Worm (Caenorhabditis elegans) whole organism, L4 larva: ENCODE results near the gene mlt-11.

Source experiments
- D1046.2 ChIP-seq: fragments of 200-800 bp; sonication (Bioruptor generic); IDR thresholded peaks from 2 replicates; pipeline ENCODE4 v1.3.6; 2022; ENCODE audit warnings: missing genetic modification characterization, missing compliant biosample characterization
- F44E2.7 ChIP-seq: fragments of 200-800 bp; sonication (Bioruptor generic); IDR thresholded peaks from 2 replicates; pipeline ENCODE4 v2.1.2; 2022; ENCODE audit warnings: missing genetic modification characterization, missing compliant biosample characterization
- T20F7.1 ChIP-seq: fragments of 200-800 bp; sonication (Bioruptor generic); optimal IDR thresholded peaks from 2 replicates; lab custom pipeline; 2018; ENCODE audit warnings: mild to moderate bottlenecking, missing genetic modification characterization, missing compliant biosample characterization
- Y48G9A.11 ChIP-seq: fragments of 200-800 bp; sonication (Bioruptor generic); IDR thresholded peaks from 2 replicates; pipeline ENCODE4 v1.3.6; 2022; ENCODE audit warnings: missing genetic modification reagents, missing genetic modification characterization, missing compliant biosample characterization
- Y5F2A.4 ChIP-seq: fragments of 200-800 bp; sonication (Bioruptor generic); optimal IDR thresholded peaks from 2 replicates; lab custom pipeline; 2018; ENCODE audit warnings: mild to moderate bottlenecking, missing genetic modification characterization, missing compliant biosample characterization
- ZK337.2 ChIP-seq: fragments of 200-800 bp; sonication (Bioruptor generic); IDR thresholded peaks from 2 replicates; pipeline ENCODE4 v1.3.6; 2022; ENCODE audit warnings: missing genetic modification reagents, missing genetic modification characterization, missing compliant biosample characterization
- ceh-20 ChIP-seq: fragments of 200-800 bp; sonication (Bioruptor generic); IDR thresholded peaks from 2 replicates; pipeline ENCODE4 v1.3.6; 2022; ENCODE audit warnings: missing genetic modification reagents, missing genetic modification characterization, missing compliant biosample characterization
- ceh-32 ChIP-seq: sonication (generic microtip); optimal IDR thresholded peaks from 2 replicates; lab custom pipeline; 2016; ENCODE audit warnings: mild to moderate bottlenecking, missing genetic modification characterization, missing compliant biosample characterization; ENCODE audit not compliant: poor library complexity
- ceh-44 ChIP-seq: fragments of 200-800 bp; sonication (Bioruptor generic); IDR thresholded peaks from 2 replicates; pipeline ENCODE4 v1.3.6; 2022; ENCODE audit warnings: missing genetic modification reagents, missing genetic modification characterization, missing compliant biosample characterization
- ces-1 ChIP-seq: fragments of 150-350 bp; sonication (generic microtip); optimal IDR thresholded peaks from 4 replicates; lab custom pipeline; 2014; ENCODE audit warnings: missing biosample characterization, missing genetic modification reagents, missing genetic modification characterization
- daf-19 ChIP-seq: fragments of 200-800 bp; sonication (Bioruptor generic); conservative IDR thresholded peaks from 2 replicates; pipeline ENCODE4 v1.3.6; 2022; ENCODE audit warnings: missing genetic modification characterization, missing compliant biosample characterization
- dmd-6 ChIP-seq: fragments of 200-800 bp; sonication (Bioruptor generic); IDR thresholded peaks from 2 replicates; pipeline ENCODE4 v1.3.6; 2022; ENCODE audit warnings: missing genetic modification reagents, missing genetic modification characterization, missing compliant biosample characterization
- dmd-9 ChIP-seq: fragments of 200-800 bp; sonication (Bioruptor generic); IDR thresholded peaks from 2 replicates; pipeline ENCODE4 v1.3.6; 2022; ENCODE audit warnings: missing genetic modification reagents, missing genetic modification characterization, missing compliant biosample characterization
- dpl-1 ChIP-seq: fragments of 150-350 bp; optimal IDR thresholded peaks from 2 replicates; lab custom pipeline; 2014; ENCODE audit warnings: missing biosample characterization, missing genetic modification reagents, missing genetic modification characterization
- duxl-1 ChIP-seq: sonication (generic microtip); optimal IDR thresholded peaks from 2 replicates; lab custom pipeline; 2016; ENCODE audit warnings: mild to moderate bottlenecking, missing genetic modification characterization, moderate library complexity, missing compliant biosample characterization; ENCODE audit not compliant: poor library complexity
- fos-1 ChIP-seq: fragments of 150-350 bp; optimal IDR thresholded peaks from 2 replicates; lab custom pipeline; 2014; ENCODE audit warnings: missing biosample characterization, missing genetic modification characterization
- hif-1 ChIP-seq, 2 experiments: sonication (generic microtip); optimal IDR thresholded peaks; 2 replicates each; lab custom pipeline; 2016 to 2017; ENCODE audit warnings: missing compliant biosample characterization in 2 of 2, missing genetic modification characterization in 2 of 2, missing genetic modification reagents in 2 of 2, missing genotype in 2 of 2, mild to moderate bottlenecking in 1 of 2
- jun-1 ChIP-seq: fragments of 150-350 bp; optimal IDR thresholded peaks from 2 replicates; lab custom pipeline; 2014; ENCODE audit warnings: missing biosample characterization, missing genetic modification reagents, missing genetic modification characterization
- lim-7 ChIP-seq: fragments of 200-800 bp; sonication (Bioruptor generic); IDR thresholded peaks from 2 replicates; pipeline ENCODE4 v1.3.6; 2022; ENCODE audit warnings: missing genetic modification characterization, missing compliant biosample characterization
- lin-15B ChIP-seq: fragments of 150-350 bp; sonication (generic microtip); optimal IDR thresholded peaks from 3 replicates; lab custom pipeline; 2014; ENCODE audit warnings: missing biosample characterization, missing genetic modification characterization
- lin-29 ChIP-seq: fragments of 200-800 bp; sonication (Bioruptor generic); IDR thresholded peaks from 2 replicates; pipeline ENCODE4 v1.3.6; 2022; ENCODE audit warnings: missing genetic modification reagents, missing genetic modification characterization, missing compliant biosample characterization
- lin-39 ChIP-seq: fragments of 150-350 bp; optimal IDR thresholded peaks from 2 replicates; lab custom pipeline; 2014; ENCODE audit warnings: missing biosample characterization, missing genetic modification reagents, missing genetic modification characterization
- mdl-1 ChIP-seq, 2 experiments: fragments of 150-350 bp in 1 of 2; sonication (generic microtip) in 1 of 2; optimal IDR thresholded peaks; 2 replicates each; lab custom pipeline; 2014 to 2017; ENCODE audit warnings: missing biosample characterization in 2 of 2, missing genetic modification characterization in 2 of 2
- mep-1 ChIP-seq: fragments of 150-350 bp; sonication (generic microtip); optimal IDR thresholded peaks from 3 replicates; lab custom pipeline; 2014; ENCODE audit warnings: missing biosample characterization, missing genetic modification characterization
- mes-2 ChIP-seq: sonication (generic microtip); optimal IDR thresholded peaks from 2 replicates; lab custom pipeline; 2016; ENCODE audit warnings: missing genotype, mild to moderate bottlenecking, missing genetic modification characterization, missing compliant biosample characterization; ENCODE audit not compliant: poor library complexity, severe bottlenecking
- mxl-2 ChIP-seq: fragments of 200-800 bp; sonication (Bioruptor generic); conservative IDR thresholded peaks from 2 replicates; pipeline ENCODE4 v1.3.6; 2022; ENCODE audit warnings: missing genetic modification reagents, missing genetic modification characterization, missing compliant biosample characterization
- nhr-25 ChIP-seq: sonication (generic microtip); optimal IDR thresholded peaks from 2 replicates; lab custom pipeline; 2017; ENCODE audit warnings: missing genetic modification characterization, mild to moderate bottlenecking, missing compliant biosample characterization, antibody characterized with exemption, moderate library complexity, borderline replicate concordance; ENCODE audit not compliant: insufficient read depth
- nhr-28 ChIP-seq: fragments of 150-350 bp; optimal IDR thresholded peaks from 2 replicates; lab custom pipeline; 2014; ENCODE audit warnings: missing biosample characterization, missing genetic modification characterization
- php-3 ChIP-seq: fragments of 200-800 bp; sonication (Bioruptor generic); IDR thresholded peaks from 2 replicates; pipeline ENCODE4 v1.3.6; 2022; ENCODE audit warnings: missing genetic modification reagents, missing genetic modification characterization, missing compliant biosample characterization
- rbr-2 ChIP-seq: sonication (generic microtip); optimal IDR thresholded peaks from 2 replicates; lab custom pipeline; 2016; ENCODE audit warnings: missing genotype, missing genetic modification characterization, missing compliant biosample characterization
- skn-1 ChIP-seq: fragments of 150-350 bp; optimal IDR thresholded peaks from 2 replicates; lab custom pipeline; 2014; ENCODE audit warnings: missing biosample characterization, missing genetic modification characterization
- zfp-3 ChIP-seq: fragments of 200-800 bp; sonication (Bioruptor generic); conservative IDR thresholded peaks from 2 replicates; pipeline ENCODE4 v1.3.6; 2022; ENCODE audit warnings: missing genetic modification reagents, missing genetic modification characterization, missing compliant biosample characterization
- zip-11 ChIP-seq: fragments of 200-800 bp; sonication (Bioruptor generic); IDR thresholded peaks from 2 replicates; pipeline ENCODE4 v1.3.6; 2022; ENCODE audit warnings: missing genetic modification characterization, missing compliant biosample characterization

The mlt-11 gene

DNA sequence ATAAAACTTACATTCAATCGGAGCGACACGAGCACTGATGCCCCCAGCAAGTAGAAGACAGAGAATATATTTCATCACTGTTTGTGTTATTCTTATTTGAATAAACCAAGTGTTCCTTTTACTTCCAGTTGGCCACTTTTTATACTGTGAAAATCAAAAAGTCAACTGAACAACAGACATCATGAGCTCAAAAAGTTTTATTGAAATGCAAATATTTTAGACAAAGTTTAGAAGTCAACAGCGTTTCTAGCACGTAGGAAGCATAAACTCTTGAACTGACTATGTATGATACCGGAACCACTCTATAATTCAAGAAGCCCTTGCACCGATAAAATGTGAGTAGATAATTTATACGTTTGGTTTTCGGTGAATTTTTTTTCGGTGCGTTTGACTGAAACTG, 35.8 kb upstream of the mlt-11 start, which contains the start of gene F46B3.14 (continued):
- TF ChIP-seq zfp-3 (no peak), Y48G9A.11 (GFP tag; lab: Robert Waterston, UW) (no peak), php-3 (no peak), ces-1 (no peak), mxl-2 (GFP tag; lab: Robert Waterston, UW) (no peak)

ce11 chrV:20633619-20634018, 33.4 kb upstream of the mlt-11 start, which contains the start of gene F46B3.15:
TSS of gene F46B3.15 (minus strand) at chrV:20633719.
- TF ChIP-seq hif-1 (tag; optimal IDR thresholded peaks at IDR 0.05; lab: Kevin White, UChicago) (no peak), php-3 (no peak), T20F7.1 (GFP tag; lab: Kevin White, UChicago) (no peak), lin-15B (tag; lab: Kevin White, UChicago) (no peak)

DNA sequence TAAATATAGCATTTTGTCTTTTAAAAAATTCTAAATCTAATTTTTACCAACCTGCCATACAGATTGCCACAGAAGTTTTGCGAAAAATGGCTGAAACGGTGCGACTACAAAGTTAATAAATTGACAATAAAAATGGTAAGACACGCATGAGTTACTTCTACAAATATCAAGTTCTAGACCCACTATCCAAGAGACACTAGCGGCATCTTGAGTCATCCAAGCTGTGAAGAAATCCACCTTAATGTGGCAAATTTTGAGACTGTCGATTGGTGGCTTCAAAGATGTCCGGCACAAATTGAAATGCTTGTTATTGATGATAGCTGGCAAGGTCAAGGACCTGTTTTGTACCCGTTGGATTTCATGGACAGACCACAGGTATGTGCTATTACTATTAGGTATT, 32.7 kb upstream of the mlt-11 start, which contains the start of gene F46B3.16:
Gene F46B3.16 (plus strand): TSS at position 301 of the 400 bp plus-strand sequence.
- no peak for TF ChIP-seq ceh-20 (GFP tag; lab: Robert Waterston, UW)
- no peak for TF ChIP-seq skn-1
- no peak for TF ChIP-seq duxl-1 (tag; lab: Kevin White, UChicago)
- TF ChIP-seq nhr-28 (tag; lab: Kevin White, UChicago), result no peak
- TF ChIP-seq D1046.2, result no peak
- TF ChIP-seq lim-7 (GFP tag; lab: Robert Waterston, UW), result no peak
- TF ChIP-seq mep-1 (tag; lab: Kevin White, UChicago), result no peak
- no peak for TF ChIP-seq dmd-6
- TF ChIP-seq rbr-2 (tag; lab: Kevin White, UChicago), result no peak
- TF ChIP-seq php-3, result no peak
- no peak for TF ChIP-seq hif-1 (tag; optimal IDR thresholded peaks at IDR 0.05; lab: Kevin White, UChicago)
- TF ChIP-seq, all 104 proteins: peak for 0

DNA sequence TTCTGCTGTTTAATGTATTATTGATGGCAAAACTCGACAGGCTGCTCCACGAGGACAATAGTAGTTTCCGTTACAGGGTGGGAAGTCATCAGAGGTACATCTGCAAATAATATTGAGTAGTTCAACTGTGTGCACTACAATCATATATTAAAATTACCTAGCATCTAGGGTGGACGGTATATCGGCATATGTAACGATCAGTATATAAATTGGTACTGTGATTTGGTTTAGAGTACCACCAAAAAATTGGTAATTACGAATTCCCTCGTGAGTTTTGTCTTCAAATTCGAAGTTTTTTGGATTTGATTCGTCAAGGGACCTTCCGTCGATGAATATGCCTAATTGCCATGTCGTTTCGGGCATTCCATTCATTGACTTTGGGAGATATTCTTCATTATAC, 30.1 kb upstream of the mlt-11 start, which contains the start of gene ttr-13:
Gene ttr-13 (minus strand): TSS at position 101 of the 400 bp plus-strand sequence.
- TF ChIP-seq Y5F2A.4 (GFP tag; lab: Kevin White, UChicago), result no peak
- TF ChIP-seq F44E2.7, result no peak
- no peak for TF ChIP-seq fos-1
- TF ChIP-seq mes-2 (tag; lab: Kevin White, UChicago), result no peak
- no peak for TF ChIP-seq dpl-1 (GFP tag; lab: Kevin White, UChicago)
- TF ChIP-seq mdl-1 (tag; optimal IDR thresholded peaks at IDR 0.05; lab: Kevin White, UChicago), result no peak
- no peak for TF ChIP-seq ZK337.2 (GFP tag; lab: Robert Waterston, UW)
- TF ChIP-seq ceh-32 (tag; lab: Kevin White, UChicago), result no peak
- TF ChIP-seq dmd-9 (GFP tag; lab: Robert Waterston, UW), result no peak
- TF ChIP-seq jun-1 (tag; lab: Kevin White, UChicago), result no peak
- no peak for TF ChIP-seq lin-39 (tag; lab: Kevin White, UChicago)
- TF ChIP-seq nhr-25 (tag; lab: Kevin White, UChicago), result no peak
- TF ChIP-seq zip-11 (GFP tag; lab: Robert Waterston, UW), result no peak
- TF ChIP-seq Y48G9A.11 (GFP tag; lab: Robert Waterston, UW), result no peak
- TF ChIP-seq, all 104 proteins: peak for 0

- no peak for TF ChIP-seq daf-19 (GFP tag; lab: Robert Waterston, UW)
These were observed 28.7 kb upstream of the mlt-11 start, which contains the start of gene Y44A6B.3 for ce11 chrV:20638344-20638743. TSS of gene Y44A6B.3 (minus strand) at chrV:20638444.

DNA sequence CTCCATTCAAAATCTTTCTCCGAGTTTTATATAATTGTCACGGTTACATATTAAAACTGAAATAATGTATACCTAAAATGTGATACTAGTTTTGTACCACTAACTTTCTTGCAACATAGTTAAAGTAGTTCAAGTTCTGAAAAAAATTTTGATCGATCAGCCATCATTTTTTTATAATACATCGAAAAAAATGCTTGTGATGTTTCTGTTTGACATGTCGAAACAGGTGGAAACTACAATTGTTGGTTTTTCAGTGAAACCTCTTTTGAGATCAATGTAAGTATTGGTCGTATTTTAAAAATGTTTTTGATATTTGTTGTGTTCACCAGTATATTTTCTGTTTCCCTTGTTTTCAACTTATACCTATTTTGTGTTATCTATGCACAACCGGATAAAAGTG, 27.7 kb upstream of the mlt-11 start, which contains the start of gene srxa-14:
Gene srxa-14 (plus strand): TSS at position 301 of the 400 bp plus-strand sequence.
- TF ChIP-seq ceh-44 (GFP tag; lab: Robert Waterston, UW) (no peak), lin-29 (GFP tag; lab: Robert Waterston, UW) (no peak)
